Worm (Caenorhabditis elegans) whole organism, young adult: ENCODE data around the gene C18H7.6.

Experiments
- B0019.2 ChIP-seq: fragments of 200-800 bp; sonication (Bioruptor generic); conservative IDR thresholded peaks from 2 replicates; pipeline ENCODE4 v1.3.6; 2022; ENCODE audit warnings: missing genetic modification reagents, missing genetic modification characterization, missing compliant biosample characterization
- F10E7.11 ChIP-seq: sonication (generic microtip); optimal IDR thresholded peaks from 2 replicates; lab custom pipeline; 2017; ENCODE audit warnings: mild to moderate bottlenecking, missing genetic modification characterization, moderate library complexity, missing compliant biosample characterization
- F23B12.7 ChIP-seq: sonication (generic microtip); optimal IDR thresholded peaks from 2 replicates; lab custom pipeline; 2017; ENCODE audit warnings: missing genetic modification characterization, mild to moderate bottlenecking, missing compliant biosample characterization, antibody characterized with exemption, moderate library complexity; ENCODE audit not compliant: insufficient read depth
- F55B11.4 ChIP-seq: sonication (generic microtip); optimal IDR thresholded peaks from 2 replicates; lab custom pipeline; 2016; ENCODE audit warnings: missing compliant biosample characterization, missing genetic modification characterization, borderline replicate concordance; ENCODE audit not compliant: insufficient read depth
- F57A8.1 ChIP-seq: fragments of 200-800 bp; sonication (Bioruptor generic); optimal IDR thresholded peaks from 2 replicates; lab custom pipeline; 2018; ENCODE audit warnings: mild to moderate bottlenecking, missing genetic modification characterization, moderate library complexity, missing compliant biosample characterization
- K12H6.12 ChIP-seq: fragments of 200-800 bp; sonication (Bioruptor generic); optimal IDR thresholded peaks from 2 replicates; lab custom pipeline; 2018; ENCODE audit warnings: mild to moderate bottlenecking, missing genetic modification characterization, missing compliant biosample characterization
- Y56A3A.18 ChIP-seq: fragments of 200-800 bp; sonication (Bioruptor generic); IDR thresholded peaks from 2 replicates; pipeline ENCODE4 v1.3.6; 2022; ENCODE audit warnings: missing genetic modification reagents, missing genetic modification characterization, missing compliant biosample characterization
- Y95B8A.8 ChIP-seq: fragments of 200-800 bp; sonication (Bioruptor generic); IDR thresholded peaks from 2 replicates; pipeline ENCODE4 v1.3.6; 2022; ENCODE audit warnings: missing genetic modification reagents, missing genetic modification characterization, missing compliant biosample characterization
- ZK185.1 ChIP-seq: sonication (generic microtip); optimal IDR thresholded peaks from 2 replicates; lab custom pipeline; 2016; ENCODE audit warnings: mild to moderate bottlenecking, missing genetic modification characterization, missing compliant biosample characterization; ENCODE audit not compliant: poor library complexity, severe bottlenecking
- akir-1 ChIP-seq: fragments of 200-800 bp; sonication (Bioruptor generic); optimal IDR thresholded peaks from 2 replicates; lab custom pipeline; 2018; ENCODE audit warnings: mild to moderate bottlenecking, missing genetic modification characterization, moderate library complexity, missing compliant biosample characterization
- ama-1 ChIP-seq, 3 experiments: fragments of 150-350 bp in 1 of 3; sonication (generic microtip) in 2 of 3; optimal IDR thresholded peaks; 2 replicates each; lab custom pipeline; 2014 to 2018; ENCODE audit warnings: missing biosample characterization in 2 of 3, missing genetic modification characterization in 2 of 3, missing genetic modification reagents in 2 of 3
- atf-7 ChIP-seq: sonication (generic microtip); optimal IDR thresholded peaks from 2 replicates; lab custom pipeline; 2017; ENCODE audit warnings: mild to moderate bottlenecking, missing genetic modification characterization, missing compliant biosample characterization
- athp-1 ChIP-seq: sonication (generic microtip); optimal IDR thresholded peaks from 2 replicates; lab custom pipeline; 2017; ENCODE audit warnings: mild to moderate bottlenecking, missing genetic modification characterization, missing compliant biosample characterization
- attf-6 ChIP-seq: fragments of 200-800 bp; sonication (Bioruptor generic); IDR thresholded peaks from 2 replicates; pipeline ENCODE4 v1.3.6; 2022; ENCODE audit warnings: missing genetic modification reagents, missing genetic modification characterization, missing compliant biosample characterization
- bed-2 ChIP-seq: fragments of 200-800 bp; sonication (Bioruptor generic); IDR thresholded peaks from 2 replicates; pipeline ENCODE4 v1.3.6; 2022; ENCODE audit warnings: missing genetic modification reagents, missing genetic modification characterization, missing compliant biosample characterization
- cebp-1 ChIP-seq, 2 experiments: fragments of 200-800 bp in 1 of 2; sonication (Bioruptor generic) in 1 of 2; sonication (generic microtip) in 1 of 2; IDR thresholded peaks in 1 of 2; optimal IDR thresholded peaks in 1 of 2; 2 replicates each; pipeline versions ENCODE4 v1.3.6 to Lab custom; 2017 to 2022; ENCODE audit warnings: missing compliant biosample characterization in 2 of 2, missing genetic modification characterization in 2 of 2, mild to moderate bottlenecking in 1 of 2, missing genetic modification reagents in 1 of 2, moderate library complexity in 1 of 2
- ceh-100 ChIP-seq: fragments of 200-800 bp; sonication (Bioruptor generic); IDR thresholded peaks from 2 replicates; pipeline ENCODE4 v1.3.6; 2022; ENCODE audit warnings: missing genetic modification reagents, missing genetic modification characterization, missing compliant biosample characterization
- ceh-40 ChIP-seq: fragments of 200-800 bp; sonication (Bioruptor generic); IDR thresholded peaks from 2 replicates; pipeline ENCODE4 v1.3.6; 2022; ENCODE audit warnings: missing genetic modification characterization, missing compliant biosample characterization
- egl-18 ChIP-seq: fragments of 200-800 bp; sonication (Bioruptor generic); IDR thresholded peaks from 2 replicates; pipeline ENCODE4 v1.3.6; 2022; ENCODE audit warnings: missing genetic modification reagents, missing genetic modification characterization, missing compliant biosample characterization
- egrh-3 ChIP-seq: fragments of 200-800 bp; sonication (Bioruptor generic); IDR thresholded peaks from 2 replicates; pipeline ENCODE4 v1.3.6; 2022; ENCODE audit warnings: missing genetic modification reagents, missing genetic modification characterization, missing compliant biosample characterization
- gei-17 ChIP-seq: fragments of 200-800 bp; sonication (Bioruptor generic); optimal IDR thresholded peaks from 2 replicates; lab custom pipeline; 2018; ENCODE audit warnings: mild to moderate bottlenecking, missing genetic modification characterization, missing compliant biosample characterization
- hrde-1 ChIP-seq: sonication (generic microtip); optimal IDR thresholded peaks from 2 replicates; lab custom pipeline; 2016; ENCODE audit warnings: missing genetic modification characterization, mild to moderate bottlenecking, missing compliant biosample characterization, moderate library complexity, missing genotype, missing genetic modification reagents, borderline replicate concordance
- lag-1 ChIP-seq: fragments of 200-800 bp; sonication (Bioruptor generic); IDR thresholded peaks from 2 replicates; pipeline ENCODE4 v1.3.6; 2022; ENCODE audit warnings: missing genetic modification reagents, missing genetic modification characterization, missing compliant biosample characterization
- let-607 ChIP-seq, 2 experiments: fragments of 200-800 bp in 1 of 2; sonication (Bioruptor generic) in 1 of 2; sonication (generic microtip) in 1 of 2; optimal IDR thresholded peaks; 2 replicates each; lab custom pipeline; 2016 to 2018; ENCODE audit warnings: mild to moderate bottlenecking in 2 of 2, missing compliant biosample characterization in 2 of 2, missing genetic modification characterization in 2 of 2, moderate library complexity in 2 of 2, missing genotype in 1 of 2
- lir-1 ChIP-seq: fragments of 200-800 bp; sonication (Bioruptor generic); conservative IDR thresholded peaks from 2 replicates; pipeline ENCODE4 v1.3.6; 2022; ENCODE audit warnings: missing genetic modification reagents, missing genetic modification characterization, missing compliant biosample characterization
- lsy-27 ChIP-seq: sonication (generic microtip); optimal IDR thresholded peaks from 2 replicates; lab custom pipeline; 2017; ENCODE audit warnings: missing genetic modification characterization, mild to moderate bottlenecking, missing compliant biosample characterization, antibody characterized with exemption, missing genotype, borderline replicate concordance; ENCODE audit not compliant: insufficient read depth
- madf-10 ChIP-seq: sonication (generic microtip); optimal IDR thresholded peaks from 2 replicates; lab custom pipeline; 2016; ENCODE audit warnings: mild to moderate bottlenecking, missing genetic modification characterization, missing compliant biosample characterization
- madf-6 ChIP-seq: fragments of 200-800 bp; sonication (Bioruptor generic); IDR thresholded peaks from 2 replicates; pipeline ENCODE4 v1.3.6; 2022; ENCODE audit warnings: missing genetic modification reagents, missing genetic modification characterization, missing compliant biosample characterization
- mcd-1 ChIP-seq: fragments of 200-800 bp; sonication (Bioruptor generic); IDR thresholded peaks from 2 replicates; pipeline ENCODE4 v1.3.6; 2022; ENCODE audit warnings: missing genetic modification reagents, missing genetic modification characterization, missing compliant biosample characterization
- mel-28 ChIP-seq: sonication (generic microtip); optimal IDR thresholded peaks from 2 replicates; lab custom pipeline; 2016; ENCODE audit warnings: borderline replicate concordance, mild to moderate bottlenecking, missing genetic modification characterization, missing compliant biosample characterization
- mxl-1 ChIP-seq: sonication (generic microtip); optimal IDR thresholded peaks from 2 replicates; lab custom pipeline; 2016; ENCODE audit warnings: missing genetic modification characterization, missing compliant biosample characterization
- nfya-2 ChIP-seq: fragments of 200-800 bp; sonication (Bioruptor generic); IDR thresholded peaks from 2 replicates; pipeline ENCODE4 v1.3.6; 2022; ENCODE audit warnings: missing genetic modification reagents, missing genetic modification characterization, missing compliant biosample characterization
- nfyb-1 ChIP-seq: fragments of 200-800 bp; sonication (Bioruptor generic); IDR thresholded peaks from 2 replicates; pipeline ENCODE4 v1.3.6; 2022; ENCODE audit warnings: missing genetic modification reagents, missing genetic modification characterization, missing compliant biosample characterization
- nhr-179 ChIP-seq: sonication (generic microtip); optimal IDR thresholded peaks from 2 replicates; lab custom pipeline; 2016; ENCODE audit warnings: mild to moderate bottlenecking, missing genetic modification characterization, missing compliant biosample characterization
- sdz-38 ChIP-seq: sonication (generic microtip); optimal IDR thresholded peaks from 2 replicates; lab custom pipeline; 2016; ENCODE audit warnings: missing genotype, missing genetic modification characterization, missing compliant biosample characterization
- snpc-1.3 ChIP-seq: sonication (generic microtip); optimal IDR thresholded peaks from 2 replicates; lab custom pipeline; 2017; ENCODE audit warnings: missing genetic modification characterization, mild to moderate bottlenecking, missing compliant biosample characterization, antibody characterized with exemption, moderate library complexity, missing genotype, missing genetic modification reagents; ENCODE audit not compliant: insufficient read depth
- tlf-1 ChIP-seq: fragments of 200-800 bp; sonication (Bioruptor generic); optimal IDR thresholded peaks from 2 replicates; lab custom pipeline; 2018; ENCODE audit warnings: mild to moderate bottlenecking, missing genetic modification characterization, missing compliant biosample characterization
- zfh-2 ChIP-seq: fragments of 200-800 bp; sonication (Bioruptor generic); conservative IDR thresholded peaks from 2 replicates; pipeline ENCODE4 v1.3.6; 2022; ENCODE audit warnings: missing genetic modification reagents, missing genetic modification characterization, missing compliant biosample characterization
- ztf-3 ChIP-seq: fragments of 200-800 bp; sonication (Bioruptor generic); optimal IDR thresholded peaks from 2 replicates; lab custom pipeline; 2018; ENCODE audit warnings: mild to moderate bottlenecking, missing genetic modification characterization, missing compliant biosample characterization

C18H7.6 gene

ce11 chrIV:605431-605830 is 13.1 kb upstream of the C18H7.6 start (continued):
- TF ChIP-seq madf-10 = no peak
- no peak for TF ChIP-seq Y95B8A.8 (GFP tag; lab: Robert Waterston, UW)
- peak; percentile 100 for TF ChIP-seq egrh-3
- no peak for TF ChIP-seq lag-1 (GFP tag; lab: Robert Waterston, UW)
- no peak for TF ChIP-seq tlf-1 (GFP tag; lab: Kevin White, UChicago)

- TF ChIP-seq zfh-2 (GFP tag; lab: Robert Waterston, UW) (peak; percentile 57), B0019.2 (GFP tag; lab: Robert Waterston, UW) (no peak), mcd-1 (GFP tag; lab: Robert Waterston, UW) (0 out of 2 replicates have a peak, but pooled peaks have one; percentile 7)
These were observed 12.5 kb upstream of the C18H7.6 start for ce11 chrIV:604817-605216.

- TF ChIP-seq snpc-1.3 (tag; lab: Kevin White, UChicago) (no peak), ceh-100 (no peak), egl-18 (GFP tag; lab: Robert Waterston, UW) (no peak), bed-2 (GFP tag; lab: Robert Waterston, UW) (no peak), mxl-1 (tag; lab: Kevin White, UChicago) (no peak), madf-6 (no peak), ZK185.1 (tag; lab: Kevin White, UChicago) (no peak), mel-28 (no peak), nhr-179 (tag; lab: Kevin White, UChicago) (no peak), sdz-38 (no peak), atf-7 (tag; lab: Kevin White, UChicago) (no peak), F10E7.11 (no peak), athp-1 (no peak), nfya-2 (no peak), attf-6 (GFP tag; lab: Robert Waterston, UW) (no peak), gei-17 (no peak), ceh-40 (GFP tag; lab: Robert Waterston, UW) (no peak), hrde-1 (tag; lab: Kevin White, UChicago) (no peak)
These were observed 11.9 kb upstream of the C18H7.6 start, which contains the start of gene col-102 for ce11 chrIV:604144-604543. Gene col-102, plus strand, starts transcription at chrIV:604444.

- no peak for TF ChIP-seq Y56A3A.18 (GFP tag; lab: Robert Waterston, UW)
- no peak for TF ChIP-seq F57A8.1 (GFP tag; lab: Kevin White, UChicago)
- no peak for TF ChIP-seq bed-2 (GFP tag; lab: Robert Waterston, UW)
- TF ChIP-seq F55B11.4 = no peak
- no peak for TF ChIP-seq madf-6
- no peak for TF ChIP-seq sdz-38
- TF ChIP-seq K12H6.12 (tag; lab: Kevin White, UChicago) = no peak
- TF ChIP-seq ztf-3 (GFP tag; lab: Kevin White, UChicago) = no peak
- no peak for TF ChIP-seq F23B12.7 (tag; lab: Kevin White, UChicago)
- TF ChIP-seq let-607 (tag; optimal IDR thresholded peaks at IDR 0.05; lab: Kevin White, UChicago) = no peak
- TF ChIP-seq ama-1 (optimal IDR thresholded peaks at IDR 0.05; lab: Kevin White, UChicago) = no peak
- TF ChIP-seq ama-1 (GFP tag; optimal IDR thresholded peaks at IDR 0.05; lab: Kevin White, UChicago) = no peak
- TF ChIP-seq akir-1 (GFP tag; lab: Kevin White, UChicago) = no peak
- TF ChIP-seq attf-6 (GFP tag; lab: Robert Waterston, UW) = no peak
- no peak for TF ChIP-seq lsy-27 (tag; lab: Kevin White, UChicago)
- TF ChIP-seq egrh-3 = no peak
- TF ChIP-seq nfyb-1 (GFP tag; lab: Robert Waterston, UW) = no peak
- no peak for TF ChIP-seq cebp-1 (GFP tag; IDR thresholded peaks at IDR 0.05; lab: Robert Waterston, UW)
- TF ChIP-seq cebp-1 (tag; optimal IDR thresholded peaks at IDR 0.05; lab: Kevin White, UChicago) = no peak
- TF ChIP-seq lir-1 = no peak
- TF ChIP-seq lag-1 (GFP tag; lab: Robert Waterston, UW) = no peak
- TF ChIP-seq, all 124 proteins: peak for 0
These were observed 11.3 kb upstream of the C18H7.6 start, which contains the start of gene prmt-4 for ce11 chrIV:603543-603942. Gene prmt-4, minus strand, starts transcription at chrIV:603643.
